Worm (Caenorhabditis elegans): ENCODE measurements around the gene math-38.

ce11 chrII:1550501-1550900, 29.3 kb downstream of the math-38 start, which contains the start of the genes fbxb-52 and fbxb-51:
- no peak for TF ChIP-seq lin-39 (tag; optimal IDR thresholded peaks at IDR 0.05)
- no peak for TF ChIP-seq ZK546.5 (tag; optimal IDR thresholded peaks at IDR 0.05)
- no peak for TF ChIP-seq Y5F2A.4 (GFP tag; optimal IDR thresholded peaks at IDR 0.05)
- no peak for TF ChIP-seq lin-38 (GFP tag; IDR thresholded peaks at IDR 0.05)
- TF ChIP-seq pha-4 (GFP tag; IDR thresholded peaks at IDR 0.05): no peak
- no peak for TF ChIP-seq pha-4 (tag; optimal IDR thresholded peaks at IDR 0.05)
- TF ChIP-seq ZK337.2 (GFP tag; IDR thresholded peaks at IDR 0.05): no peak
- TF ChIP-seq mep-1 (tag; optimal IDR thresholded peaks at IDR 0.05): no peak

Measured in whole organism, L4 larva.